Fruit fly (Drosophila melanogaster) whole organism, embryonic: ENCODE measurements around the gene CtBP.

ENCODE experiments used
- CG33213 ChIP-seq: fragments of 200-800 bp; sonication (Bioruptor generic); optimal IDR thresholded peaks from 3 replicates; lab custom pipeline; 2016; ENCODE audit warnings: missing biosample characterization, missing genetic modification characterization
- CG4820 ChIP-seq: fragments of 200-800 bp; sonication (Bioruptor generic); optimal IDR thresholded peaks from 3 replicates; lab custom pipeline; 2016; ENCODE audit warnings: missing biosample characterization, missing genetic modification characterization
- E2f1 ChIP-seq: fragments of 200-800 bp; sonication (Bioruptor generic); IDR thresholded peaks from 2 replicates; pipeline ENCODE4 v1.3.6; 2022; ENCODE audit warnings: missing biosample characterization, missing genetic modification characterization
- MBD-R2 ChIP-seq: fragments of 200-800 bp; sonication (Bioruptor generic); IDR thresholded peaks from 2 replicates; pipeline ENCODE4 v1.3.6; 2022; ENCODE audit warnings: missing biosample characterization, missing genetic modification characterization
- nerfin-2 ChIP-seq: fragments of 200-800 bp; sonication (Bioruptor generic); IDR thresholded peaks from 2 replicates; pipeline ENCODE4 v1.3.6; 2022; ENCODE audit warnings: missing biosample characterization, missing genetic modification characterization; ENCODE audit not compliant: partially characterized antibody
- nom ChIP-seq: fragments of 200-800 bp; sonication (Bioruptor generic); optimal IDR thresholded peaks from 2 replicates; lab custom pipeline; 2017; ENCODE audit warnings: missing biosample characterization, missing genetic modification characterization, mild to moderate bottlenecking, moderate library complexity, missing genetic modification reagents
- zfh1 ChIP-seq: fragments of 200-800 bp; sonication (Bioruptor generic); IDR thresholded peaks from 3 replicates; pipeline ENCODE4 v1.3.6; 2022; ENCODE audit warnings: missing biosample characterization, missing genetic modification characterization

DNA sequence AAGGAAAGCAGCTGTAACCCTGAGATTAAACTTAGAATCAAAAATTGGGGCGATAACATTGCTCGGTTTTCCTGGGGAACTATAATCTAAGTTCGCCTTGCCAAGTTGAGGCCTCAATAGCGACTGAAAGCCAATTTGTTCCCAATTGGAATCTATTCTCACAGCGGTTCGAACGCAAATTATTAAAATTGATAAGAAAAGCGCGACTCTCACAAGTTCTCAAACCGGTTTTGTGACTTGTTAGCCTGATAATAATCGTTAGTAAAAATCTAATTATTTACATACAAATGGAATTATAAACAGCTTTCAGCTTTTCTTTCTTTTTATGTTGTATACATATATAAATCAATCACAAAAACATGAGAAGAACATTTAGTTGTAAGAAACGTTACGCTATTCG lies 16.4 kb upstream of the CtBP start, which contains the start of gene yellow-f2:
- no peak for TF ChIP-seq CG33213 (GFP tag; lab: Kevin White, UChicago)
- TF ChIP-seq zfh1 (GFP tag; lab: Robert Waterston, UW): no peak
- no peak for TF ChIP-seq E2f1 (GFP tag; lab: Robert Waterston, UW)
- no peak for TF ChIP-seq nerfin-2 (GFP tag; lab: Robert Waterston, UW)
- TF ChIP-seq nom (GFP tag; lab: Kevin White, UChicago): no peak
- no peak for TF ChIP-seq MBD-R2
- TF ChIP-seq CG4820 (GFP tag; lab: Kevin White, UChicago): no peak
